Fruit fly (Drosophila melanogaster) whole organism, adult: ENCODE results near the gene CG3557.

Source experiments
- CG11617 ChIP-seq: fragments of 200-800 bp; sonication (Bioruptor generic); optimal IDR thresholded peaks from 2 replicates; lab custom pipeline; 2017; ENCODE audit warnings: mild to moderate bottlenecking, missing biosample characterization, missing genetic modification reagents, missing genetic modification characterization
- CG12768 ChIP-seq: fragments of 200-800 bp; sonication (Bioruptor generic); optimal IDR thresholded peaks from 2 replicates; lab custom pipeline; 2017; ENCODE audit warnings: missing biosample characterization, missing genetic modification characterization, mild to moderate bottlenecking, moderate library complexity, missing genetic modification reagents
- CG14711 ChIP-seq: fragments of 200-800 bp; sonication (Bioruptor generic); optimal IDR thresholded peaks from 2 replicates; lab custom pipeline; 2018; ENCODE audit warnings: missing biosample characterization, mild to moderate bottlenecking, missing genetic modification characterization, moderate library complexity
- CG1620 ChIP-seq: fragments of 200-800 bp; sonication (Bioruptor generic); optimal IDR thresholded peaks from 2 replicates; lab custom pipeline; 2016; ENCODE audit warnings: missing biosample characterization, missing genetic modification characterization
- CG33017 ChIP-seq: fragments of 200-800 bp; sonication (Bioruptor generic); optimal IDR thresholded peaks from 2 replicates; lab custom pipeline; 2018; ENCODE audit warnings: missing biosample characterization, mild to moderate bottlenecking, missing genetic modification characterization, moderate library complexity
- CG5204 ChIP-seq: fragments of 200-800 bp; sonication (Bioruptor generic); optimal IDR thresholded peaks from 2 replicates; lab custom pipeline; 2016; ENCODE audit warnings: missing biosample characterization, missing genetic modification characterization
- CG7045 ChIP-seq: fragments of 200-800 bp; sonication (Bioruptor generic); optimal IDR thresholded peaks from 2 replicates; lab custom pipeline; 2017; ENCODE audit warnings: missing biosample characterization, mild to moderate bottlenecking, missing genetic modification characterization
- CG7101 ChIP-seq: fragments of 200-800 bp; sonication (Bioruptor generic); optimal IDR thresholded peaks from 2 replicates; lab custom pipeline; 2018; ENCODE audit warnings: missing biosample characterization, mild to moderate bottlenecking, missing genetic modification characterization, moderate library complexity
- Clk ChIP-seq: fragments of 200-800 bp; sonication (Bioruptor generic); optimal IDR thresholded peaks from 2 replicates; lab custom pipeline; 2017; ENCODE audit warnings: missing biosample characterization, missing genetic modification characterization
- Crg-1 ChIP-seq: fragments of 200-800 bp; sonication (Bioruptor generic); optimal IDR thresholded peaks from 2 replicates; lab custom pipeline; 2016; ENCODE audit warnings: missing biosample characterization, missing genetic modification characterization
- Hr96 ChIP-seq: fragments of 200-800 bp; sonication (Bioruptor generic); optimal IDR thresholded peaks from 2 replicates; lab custom pipeline; 2016; ENCODE audit warnings: missing biosample characterization, missing genetic modification characterization
- Mnt ChIP-seq: fragments of 200-800 bp; sonication (Bioruptor generic); optimal IDR thresholded peaks from 2 replicates; lab custom pipeline; 2016; ENCODE audit warnings: missing biosample characterization, mild to moderate bottlenecking, missing genetic modification characterization
- bab1 ChIP-seq: fragments of 200-800 bp; sonication (Bioruptor generic); optimal IDR thresholded peaks from 3 replicates; lab custom pipeline; 2019; ENCODE audit warnings: missing biosample characterization, mild to moderate bottlenecking, missing genetic modification characterization, moderate library complexity
- cic ChIP-seq: fragments of 200-800 bp; sonication (Bioruptor generic); optimal IDR thresholded peaks from 2 replicates; lab custom pipeline; 2017; ENCODE audit warnings: missing biosample characterization, mild to moderate bottlenecking, missing genetic modification characterization, moderate library complexity
- cnc ChIP-seq, 2 experiments: fragments of >200 bp; optimal IDR thresholded peaks; 2 replicates each; lab custom pipeline; 2017
- kay ChIP-seq: fragments of 200-800 bp; sonication (Bioruptor generic); peaks from one replicate; lab custom pipeline; 2016; ENCODE audit warnings: missing biosample characterization, missing genetic modification characterization, borderline replicate concordance
- ovo ChIP-seq: fragments of 200-800 bp; sonication (Bioruptor generic); optimal IDR thresholded peaks from 2 replicates; lab custom pipeline; 2016; ENCODE audit warnings: missing biosample characterization, missing genetic modification characterization
- pad ChIP-seq: fragments of 200-800 bp; sonication (Bioruptor generic); optimal IDR thresholded peaks from 3 replicates; lab custom pipeline; 2017; ENCODE audit warnings: missing biosample characterization, missing genetic modification characterization, mild to moderate bottlenecking, moderate library complexity, missing genetic modification reagents
- tj ChIP-seq: fragments of 200-800 bp; sonication (Bioruptor generic); optimal IDR thresholded peaks from 3 replicates; lab custom pipeline; 2017; ENCODE audit warnings: missing biosample characterization, mild to moderate bottlenecking, missing genetic modification characterization, moderate library complexity
- toe ChIP-seq: fragments of 200-800 bp; sonication (Bioruptor generic); optimal IDR thresholded peaks from 2 replicates; lab custom pipeline; 2016; ENCODE audit warnings: missing biosample characterization, missing genetic modification characterization

The CG3557 gene

dm6 chr2L:2361893-2362807 is 23.4 kb downstream of the CG3557 start:
- no peak for TF ChIP-seq cnc (optimal IDR thresholded peaks at IDR 0.05; lab: Kevin White, UChicago)
- no peak for TF ChIP-seq ovo
- peak; percentile 91 for TF ChIP-seq kay (GFP tag; lab: Kevin White, UChicago)
- TF ChIP-seq cic (GFP tag; lab: Kevin White, UChicago), result peak; percentile 22

- peak; percentile 65 for TF ChIP-seq bab1 (GFP tag; lab: Kevin White, UChicago)
- TF ChIP-seq tj (GFP tag; lab: Kevin White, UChicago), result no peak
- peak; percentile 4 for TF ChIP-seq CG7101 (tag; lab: Kevin White, UChicago)
- peak; percentile 26 for TF ChIP-seq pad (GFP tag; lab: Kevin White, UChicago)
- TF ChIP-seq CG5204 (GFP tag; lab: Kevin White, UChicago), result no peak
- no peak for TF ChIP-seq Clk
- no peak for TF ChIP-seq cnc (optimal IDR thresholded peaks at IDR 0.05; lab: Kevin White, UChicago)
- TF ChIP-seq CG1620, result no peak
- TF ChIP-seq CG14711 (tag; lab: Kevin White, UChicago), result no peak
- TF ChIP-seq CG33017 (tag; lab: Kevin White, UChicago), result no peak
- TF ChIP-seq cic (GFP tag; lab: Kevin White, UChicago), result peak; percentile 3
- TF ChIP-seq CG11617 (GFP tag; lab: Kevin White, UChicago), result peak; percentile 14
- TF ChIP-seq CG12768 (GFP tag; lab: Kevin White, UChicago), result no peak
- TF ChIP-seq CG7045 (GFP tag; lab: Kevin White, UChicago), result no peak
- TF ChIP-seq toe (GFP tag; lab: Kevin White, UChicago), result no peak
- no peak for TF ChIP-seq Hr96 (GFP tag; lab: Kevin White, UChicago)
- TF ChIP-seq ovo, result no peak
- no peak for TF ChIP-seq Mnt
- no peak for TF ChIP-seq Crg-1 (GFP tag; lab: Kevin White, UChicago)
- TF ChIP-seq kay (GFP tag; lab: Kevin White, UChicago), result no peak
Measured at dm6 chr2L:2357228-2357656, 28.4 kb downstream of the CG3557 start, which contains the start of gene CG9967. TSS of gene CG9967 (minus strand) at chr2L:2357356.

- TF ChIP-seq CG1620 (no peak), Hr96 (GFP tag; lab: Kevin White, UChicago) (no peak), Mnt (no peak), cic (GFP tag; lab: Kevin White, UChicago) (no peak), ovo (no peak), kay (GFP tag; lab: Kevin White, UChicago) (no peak), CG33017 (tag; lab: Kevin White, UChicago) (no peak), Clk (no peak), Crg-1 (GFP tag; lab: Kevin White, UChicago) (no peak), CG7045 (GFP tag; lab: Kevin White, UChicago) (no peak)
Measured at dm6 chr2L:2348479-2348878, 37.1 kb downstream of the CG3557 start.
